Fruit fly (Drosophila melanogaster): Measurements from ENCODE around the gene CG13040.

The CG13040 gene

dm6 chr3L:16347914-16348313, 21.4 kb upstream of the CG13040 start, which contains the start of gene mRpS34 (continued):
- no peak for TF ChIP-seq sd (tag; optimal IDR thresholded peaks at IDR 0.05)
- TF ChIP-seq bbx (GFP tag; IDR thresholded peaks at IDR 0.05; ENCODE audit: partially characterized antibody): peak; percentile 19; the same call in 1 of the 2 replicates
- TF ChIP-seq crp (GFP tag; optimal IDR thresholded peaks at IDR 0.05): peak; percentile 31 to 87
- peak; percentile 23; the same call in 1 of the 3 replicates for TF ChIP-seq CG6791 (GFP tag; IDR thresholded peaks at IDR 0.05; ENCODE audit: partially characterized antibody)
- TF ChIP-seq CG14667 (GFP tag; IDR thresholded peaks at IDR 0.05): no peak
- no peak for TF ChIP-seq CG15073 (GFP tag; optimal IDR thresholded peaks at IDR 0.05)
- TF ChIP-seq ttk (GFP tag; IDR thresholded peaks at IDR 0.05): no peak
- TF ChIP-seq pb (GFP tag; optimal IDR thresholded peaks at IDR 0.05): no peak
- TF ChIP-seq twi (tag; optimal IDR thresholded peaks at IDR 0.05): no peak
- no peak for TF ChIP-seq cato (GFP tag; optimal IDR thresholded peaks at IDR 0.05; ENCODE audit: borderline replicate concordance)
- no peak for TF ChIP-seq sens (GFP tag)
- no peak for TF ChIP-seq org-1 (GFP tag; optimal IDR thresholded peaks at IDR 0.05)
- TF ChIP-seq scrt (GFP tag; optimal IDR thresholded peaks at IDR 0.05): no peak
- TF ChIP-seq dpn (GFP tag; optimal IDR thresholded peaks at IDR 0.05): no peak
- no peak for TF ChIP-seq crol (GFP tag; IDR thresholded peaks at IDR 0.05)
- TF ChIP-seq wor (GFP tag; IDR thresholded peaks at IDR 0.05): no peak
- TF ChIP-seq ssp (GFP tag; IDR thresholded peaks at IDR 0.05): no peak
- no peak for TF ChIP-seq CG14441 (GFP tag; IDR thresholded peaks at IDR 0.05)
- TF ChIP-seq Hr39 (optimal IDR thresholded peaks at IDR 0.05): no peak
- TF ChIP-seq trem (tag; optimal IDR thresholded peaks at IDR 0.05): peak; percentile 63
- no peak for TF ChIP-seq trh (GFP tag; optimal IDR thresholded peaks at IDR 0.05)
- TF ChIP-seq lilli (GFP tag; optimal IDR thresholded peaks at IDR 0.05): no peak
- no peak for TF ChIP-seq jigr1 (GFP tag; IDR thresholded peaks at IDR 0.05)
- peak; percentile 90 for TF ChIP-seq CG9215 (GFP tag; IDR thresholded peaks at IDR 0.05)
- TF ChIP-seq Med (GFP tag): peak; percentile 39
- no peak for TF ChIP-seq CG15601 (tag; optimal IDR thresholded peaks at IDR 0.05)
- no peak for TF ChIP-seq sr (GFP tag; IDR thresholded peaks at IDR 0.05)
- peak; percentile 81 for TF ChIP-seq MESR4 (GFP tag; optimal IDR thresholded peaks at IDR 0.05)
- TF ChIP-seq CG10321 (GFP tag; IDR thresholded peaks at IDR 0.05): no peak
- no peak for TF ChIP-seq tx (GFP tag; optimal IDR thresholded peaks at IDR 0.05)
- TF ChIP-seq CG14965 (GFP tag; optimal IDR thresholded peaks at IDR 0.05; ENCODE audit: borderline replicate concordance): no peak
- TF ChIP-seq C15 (GFP tag; IDR thresholded peaks at IDR 0.05): no peak
- no peak for TF ChIP-seq slbo (GFP tag; IDR thresholded peaks at IDR 0.05)
- peak; percentile 55 for TF ChIP-seq stwl (tag; optimal IDR thresholded peaks at IDR 0.05)
- no peak for TF ChIP-seq CG9437 (GFP tag; optimal IDR thresholded peaks at IDR 0.05)
- no peak for TF ChIP-seq CG7963 (GFP tag; IDR thresholded peaks at IDR 0.05; ENCODE audit: partially characterized antibody)
- no peak for TF ChIP-seq CrebB (tag; optimal IDR thresholded peaks at IDR 0.05)
- no peak for TF ChIP-seq Xbp1 (GFP tag; optimal IDR thresholded peaks at IDR 0.05)
- peak; percentile 74 for TF ChIP-seq MBD-R2 (GFP tag; IDR thresholded peaks at IDR 0.05)
- no peak for TF ChIP-seq CG4328 (GFP tag; optimal IDR thresholded peaks at IDR 0.05)

DNA sequence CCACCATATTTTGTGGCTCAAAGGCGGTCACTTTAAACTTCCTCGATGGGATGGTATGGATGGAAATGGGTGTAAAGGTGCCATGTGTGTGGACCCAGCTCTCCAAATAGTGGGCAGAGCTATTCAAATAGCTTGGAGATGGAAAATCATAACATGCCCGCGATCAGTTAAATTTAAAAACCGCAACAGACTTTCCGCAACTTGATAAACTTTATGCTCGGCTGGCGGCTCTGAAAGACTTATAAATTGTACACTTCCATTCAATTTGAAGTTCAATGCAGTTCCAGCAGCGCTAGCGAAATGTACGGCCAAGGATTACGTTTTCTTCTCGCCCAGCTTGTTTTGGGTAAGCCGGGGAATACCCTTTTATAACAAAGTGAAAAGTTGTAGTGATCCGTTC, 19.5 kb upstream of the CG13040 start, which contains the start of gene CG33257:
Gene CG33257 (plus strand): TSS at position 301 of the 400 bp plus-strand sequence.
- TF ChIP-seq Tbp (GFP tag; optimal IDR thresholded peaks at IDR 0.05): no peak
- TF ChIP-seq CkIIα-i1 (GFP tag; IDR thresholded peaks at IDR 0.05): no peak
- TF ChIP-seq onecut (GFP tag; IDR thresholded peaks at IDR 0.05): no peak
- no peak for TF ChIP-seq Sox102F (GFP tag; optimal IDR thresholded peaks at IDR 0.05)
- TF ChIP-seq CG2875 (GFP tag; optimal IDR thresholded peaks at IDR 0.05): no peak
- no peak for TF ChIP-seq gcm (GFP tag; optimal IDR thresholded peaks at IDR 0.05)
- no peak for TF ChIP-seq gsb (GFP tag; IDR thresholded peaks at IDR 0.05)
- TF ChIP-seq tna (GFP tag; IDR thresholded peaks at IDR 0.05; ENCODE audit: partially characterized antibody): no peak
- no peak for TF ChIP-seq kni (GFP tag; optimal IDR thresholded peaks at IDR 0.05)
